Worm (Caenorhabditis elegans) whole organism, L2 larva: ENCODE measurements around the gene glp-1.
A peak's percentile ranks its signal among the peaks of the same experiment; 100 is the strongest.

Experiments
- C34F6.9 ChIP-seq: fragments of 150-350 bp; optimal IDR thresholded peaks from 2 replicates; lab custom pipeline; 2014; ENCODE audit warnings: missing biosample characterization, missing genetic modification characterization
- R02D3.7 ChIP-seq: fragments of 150-350 bp; optimal IDR thresholded peaks from 2 replicates; lab custom pipeline; 2014; ENCODE audit warnings: missing biosample characterization, missing genetic modification characterization
- Y55F3AM.14 ChIP-seq: fragments of 200-800 bp; sonication (Bioruptor generic); optimal IDR thresholded peaks from 2 replicates; lab custom pipeline; 2018; ENCODE audit warnings: mild to moderate bottlenecking, missing genetic modification characterization, missing compliant biosample characterization
- alr-1 ChIP-seq: fragments of 150-350 bp; optimal IDR thresholded peaks from 2 replicates; lab custom pipeline; 2014; ENCODE audit warnings: missing biosample characterization, missing genetic modification characterization
- aly-2 ChIP-seq: fragments of 150-350 bp; optimal IDR thresholded peaks from 2 replicates; lab custom pipeline; 2014; ENCODE audit warnings: missing biosample characterization, missing genetic modification characterization
- ama-1 ChIP-seq: fragments of 150-350 bp; optimal IDR thresholded peaks from 2 replicates; lab custom pipeline; 2018; ENCODE audit warnings: inconsistent platforms
- blmp-1 ChIP-seq: sonication (generic microtip); optimal IDR thresholded peaks from 2 replicates; lab custom pipeline; 2017; ENCODE audit warnings: missing genetic modification characterization, mild to moderate bottlenecking, missing compliant biosample characterization, antibody characterized with exemption, moderate library complexity; ENCODE audit not compliant: insufficient read depth
- ceh-82 ChIP-seq: fragments of 150-350 bp; optimal IDR thresholded peaks from 2 replicates; lab custom pipeline; 2014; ENCODE audit warnings: missing biosample characterization, missing genetic modification characterization
- crh-2 ChIP-seq: sonication (generic microtip); optimal IDR thresholded peaks from 2 replicates; lab custom pipeline; 2017; ENCODE audit warnings: missing biosample characterization, missing genetic modification characterization
- elt-1 ChIP-seq: fragments of 150-350 bp; optimal IDR thresholded peaks from 2 replicates; lab custom pipeline; 2014; ENCODE audit warnings: missing biosample characterization, missing genetic modification characterization
- elt-3 ChIP-seq: sonication (generic microtip); optimal IDR thresholded peaks from 2 replicates; lab custom pipeline; 2017; ENCODE audit warnings: missing biosample characterization, missing genetic modification characterization
- fos-1 ChIP-seq: fragments of 150-350 bp; optimal IDR thresholded peaks from 2 replicates; lab custom pipeline; 2014; ENCODE audit warnings: missing biosample characterization, missing genetic modification characterization
- gmeb-1 ChIP-seq: fragments of 150-350 bp; optimal IDR thresholded peaks from 2 replicates; lab custom pipeline; 2014; ENCODE audit warnings: missing biosample characterization, missing genetic modification characterization
- lin-39 ChIP-seq: fragments of 150-350 bp; optimal IDR thresholded peaks from 2 replicates; lab custom pipeline; 2014; ENCODE audit warnings: missing biosample characterization, missing genetic modification reagents, missing genetic modification characterization
- lsy-2 ChIP-seq, 2 experiments: fragments of 150-350 bp in 1 of 2; sonication (generic microtip) in 1 of 2; optimal IDR thresholded peaks; 2 replicates each; lab custom pipeline; 2014 to 2017; ENCODE audit warnings: missing biosample characterization in 2 of 2, missing genetic modification characterization in 2 of 2
- mab-5 ChIP-seq: fragments of 150-350 bp; optimal IDR thresholded peaks from 2 replicates; lab custom pipeline; 2014; ENCODE audit warnings: missing biosample characterization, missing genetic modification characterization
- mbf-1 ChIP-seq: sonication (generic microtip); optimal IDR thresholded peaks from 2 replicates; lab custom pipeline; 2017; ENCODE audit warnings: missing biosample characterization, missing genetic modification characterization
- mdl-1 ChIP-seq, 2 experiments: fragments of 150-350 bp in 1 of 2; sonication (generic microtip) in 1 of 2; optimal IDR thresholded peaks; 2 replicates each; lab custom pipeline; 2017; ENCODE audit warnings: missing biosample characterization in 2 of 2, missing genetic modification characterization in 2 of 2
- nhr-11 ChIP-seq: fragments of 150-350 bp; optimal IDR thresholded peaks from 2 replicates; lab custom pipeline; 2014; ENCODE audit warnings: missing biosample characterization, missing genetic modification characterization
- nhr-12 ChIP-seq: fragments of 150-350 bp; optimal IDR thresholded peaks from 2 replicates; lab custom pipeline; 2014; ENCODE audit warnings: missing biosample characterization, missing genetic modification characterization
- nhr-129 ChIP-seq: fragments of 150-350 bp; optimal IDR thresholded peaks from 2 replicates; lab custom pipeline; 2014; ENCODE audit warnings: missing biosample characterization, missing genetic modification characterization
- nhr-23 ChIP-seq: fragments of 150-350 bp; optimal IDR thresholded peaks from 2 replicates; lab custom pipeline; 2014; ENCODE audit warnings: missing biosample characterization, missing genetic modification reagents, missing genetic modification characterization
- nhr-237 ChIP-seq: fragments of 150-350 bp; optimal IDR thresholded peaks from 2 replicates; lab custom pipeline; 2014; ENCODE audit warnings: missing biosample characterization, missing genetic modification characterization
- nhr-25 ChIP-seq: fragments of 150-350 bp; sonication (generic microtip); optimal IDR thresholded peaks from 3 replicates; lab custom pipeline; 2014; ENCODE audit warnings: missing biosample characterization, missing genetic modification characterization
- nhr-6 ChIP-seq: fragments of 150-350 bp; optimal IDR thresholded peaks from 2 replicates; lab custom pipeline; 2014; ENCODE audit warnings: missing biosample characterization, missing genetic modification characterization
- nhr-77 ChIP-seq: fragments of 150-350 bp; optimal IDR thresholded peaks from 2 replicates; lab custom pipeline; 2014; ENCODE audit warnings: missing biosample characterization, missing genetic modification characterization
- peb-1 ChIP-seq: fragments of 150-350 bp; optimal IDR thresholded peaks from 2 replicates; lab custom pipeline; 2014; ENCODE audit warnings: missing biosample characterization, missing genetic modification characterization
- sem-4 ChIP-seq: fragments of 150-350 bp; optimal IDR thresholded peaks from 2 replicates; lab custom pipeline; 2014; ENCODE audit warnings: missing biosample characterization, missing genetic modification reagents, missing genetic modification characterization
- skn-1 ChIP-seq: sonication (generic microtip); optimal IDR thresholded peaks from 2 replicates; lab custom pipeline; 2017; ENCODE audit warnings: missing biosample characterization, missing genetic modification characterization
- sma-3 ChIP-seq: sonication (generic microtip); optimal IDR thresholded peaks from 2 replicates; lab custom pipeline; 2016; ENCODE audit warnings: missing genetic modification reagents, missing genetic modification characterization, missing compliant biosample characterization
- sma-9 ChIP-seq, 2 experiments: fragments of 150-350 bp in 1 of 2; sonication (generic microtip) in 1 of 2; optimal IDR thresholded peaks; 2 replicates each; lab custom pipeline; 2014 to 2016; ENCODE audit warnings: missing genetic modification characterization in 2 of 2, mild to moderate bottlenecking in 1 of 2, missing biosample characterization in 1 of 2, missing compliant biosample characterization in 1 of 2, missing genetic modification reagents in 1 of 2, moderate library complexity in 1 of 2
- snpc-4 ChIP-seq: fragments of 150-350 bp; optimal IDR thresholded peaks from 2 replicates; lab custom pipeline; 2014; ENCODE audit warnings: missing biosample characterization, missing genetic modification characterization
- unc-39 ChIP-seq: fragments of 150-350 bp; optimal IDR thresholded peaks from 2 replicates; lab custom pipeline; 2014; ENCODE audit warnings: missing biosample characterization, missing genetic modification characterization
- unc-55 ChIP-seq: fragments of 150-350 bp; sonication (generic microtip); optimal IDR thresholded peaks from 3 replicates; lab custom pipeline; 2014; ENCODE audit warnings: missing biosample characterization, missing genetic modification reagents, missing genetic modification characterization
- unc-62 ChIP-seq: fragments of 150-350 bp; optimal IDR thresholded peaks from 2 replicates; lab custom pipeline; 2014; ENCODE audit warnings: missing biosample characterization, missing genetic modification reagents, missing genetic modification characterization
- ztf-1 ChIP-seq: fragments of 200-800 bp; sonication (Bioruptor generic); conservative IDR thresholded peaks from 2 replicates; pipeline ENCODE4 v1.3.6; 2022; ENCODE audit warnings: missing genetic modification characterization, missing compliant biosample characterization
- ztf-11 ChIP-seq: sonication (generic microtip); optimal IDR thresholded peaks from 2 replicates; lab custom pipeline; 2017; ENCODE audit warnings: missing biosample characterization, missing genetic modification characterization
- ztf-4 ChIP-seq: fragments of 150-350 bp; optimal IDR thresholded peaks from 2 replicates; lab custom pipeline; 2014; ENCODE audit warnings: missing biosample characterization, missing genetic modification characterization

The glp-1 gene

ce11 chrIII:9053740-9054252, 38.2 kb upstream of the glp-1 start, which contains the start of gene R107.5 (continued):
- peak; percentile 90 for TF ChIP-seq blmp-1 (tag; lab: Kevin White, UChicago)
- TF ChIP-seq mbf-1 = no peak
- TF ChIP-seq nhr-6 = peak; percentile 75
- no peak for TF ChIP-seq elt-1 (tag; lab: Kevin White, UChicago)
- TF ChIP-seq nhr-129 (tag; lab: Kevin White, UChicago) = peak; percentile 95
- peak; percentile 82 for TF ChIP-seq gmeb-1
- TF ChIP-seq mdl-1 (tag; optimal IDR thresholded peaks at IDR 0.05; lab: Kevin White, UChicago) = peak; percentile 88 to 96
- no peak for TF ChIP-seq mab-5
- no peak for TF ChIP-seq lin-39 (tag; lab: Kevin White, UChicago)
- no peak for TF ChIP-seq elt-3
- TF ChIP-seq sma-3 (GFP tag; lab: Kevin White, UChicago) = peak; percentile 98
- no peak for TF ChIP-seq ceh-82 (tag; lab: Kevin White, UChicago)
- TF ChIP-seq nhr-237 = no peak
- peak; percentile 97 for TF ChIP-seq ztf-1 (GFP tag; lab: Robert Waterston, UW)
- no peak for TF ChIP-seq nhr-77
- peak; percentile 80 to 92 for TF ChIP-seq lsy-2 (tag; optimal IDR thresholded peaks at IDR 0.05; lab: Kevin White, UChicago)
- peak; percentile 95 for TF ChIP-seq Y55F3AM.14 (GFP tag; lab: Kevin White, UChicago)
- TF ChIP-seq ztf-4 = peak; percentile 95
- TF ChIP-seq nhr-23 (tag; lab: Kevin White, UChicago) = no peak
- TF ChIP-seq unc-39 (tag; lab: Kevin White, UChicago) = no peak
- peak; percentile 87 for TF ChIP-seq sma-9 (GFP tag; optimal IDR thresholded peaks at IDR 0.05; lab: Kevin White, UChicago)
- no peak for TF ChIP-seq sma-9 (tag; optimal IDR thresholded peaks at IDR 0.05; lab: Kevin White, UChicago)
- peak; percentile 66 for TF ChIP-seq snpc-4

ce11 chrIII:9054414-9055147, 37.5 kb upstream of the glp-1 start, which contains the start of gene cls-2:
Gene cls-2 (plus strand): TSS chrIII:9055048.
- TF ChIP-seq ama-1 (lab: Kevin White, UChicago) (no peak), unc-55 (GFP tag; lab: Kevin White, UChicago) (peak; percentile 17), aly-2 (tag; lab: Kevin White, UChicago) (no peak), mbf-1 (no peak), alr-1 (tag; lab: Kevin White, UChicago) (no peak), nhr-129 (tag; lab: Kevin White, UChicago) (peak; percentile 60), crh-2 (peak; percentile 31), R02D3.7 (tag; lab: Kevin White, UChicago) (no peak), nhr-6 (no peak), snpc-4 (no peak), ztf-1 (GFP tag; lab: Robert Waterston, UW) (no peak), nhr-77 (no peak), nhr-11 (tag; lab: Kevin White, UChicago) (no peak), nhr-25 (no peak), sem-4 (tag; lab: Kevin White, UChicago) (no peak), sma-3 (GFP tag; lab: Kevin White, UChicago) (no peak), nhr-237 (no peak), blmp-1 (tag; lab: Kevin White, UChicago) (no peak), unc-62 (GFP tag; lab: Kevin White, UChicago) (no peak), peb-1 (no peak), mab-5 (no peak), lsy-2 (tag; optimal IDR thresholded peaks at IDR 0.05; lab: Kevin White, UChicago) (peak in 1 of 2 experiments; percentile 23), skn-1 (tag; lab: Kevin White, UChicago) (no peak), C34F6.9 (tag; lab: Kevin White, UChicago) (peak; percentile 12)

- TF ChIP-seq crh-2 = peak; percentile 84
- no peak for TF ChIP-seq nhr-77
- no peak for TF ChIP-seq Y55F3AM.14 (GFP tag; lab: Kevin White, UChicago)
- no peak for TF ChIP-seq ztf-4
- no peak for TF ChIP-seq aly-2 (tag; lab: Kevin White, UChicago)
- TF ChIP-seq ama-1 (lab: Kevin White, UChicago) = peak; percentile 80
- TF ChIP-seq peb-1 = no peak
- no peak for TF ChIP-seq ztf-11 (tag; lab: Kevin White, UChicago)
- TF ChIP-seq sma-9 (GFP tag; optimal IDR thresholded peaks at IDR 0.05; lab: Kevin White, UChicago) = peak; percentile 62
- no peak for TF ChIP-seq sma-9 (tag; optimal IDR thresholded peaks at IDR 0.05; lab: Kevin White, UChicago)
- peak; percentile 41 for TF ChIP-seq C34F6.9 (tag; lab: Kevin White, UChicago)
- peak; percentile 16 for TF ChIP-seq fos-1
- TF ChIP-seq mdl-1 (tag; optimal IDR thresholded peaks at IDR 0.05; lab: Kevin White, UChicago) = no peak
- no peak for TF ChIP-seq unc-55 (GFP tag; lab: Kevin White, UChicago)
- peak; percentile 97 for TF ChIP-seq skn-1 (tag; lab: Kevin White, UChicago)
- peak in 1 of 2 experiments; percentile 40 for TF ChIP-seq lsy-2 (tag; optimal IDR thresholded peaks at IDR 0.05; lab: Kevin White, UChicago)
- TF ChIP-seq mbf-1 = no peak
- TF ChIP-seq nhr-12 (tag; lab: Kevin White, UChicago) = no peak
- TF ChIP-seq alr-1 (tag; lab: Kevin White, UChicago) = no peak
Measured at ce11 chrIII:9058959-9059534, 33.0 kb upstream of the glp-1 start, which contains the start of gene gst-1. Gene gst-1 (plus strand): TSS chrIII:9059331.
